Fruit fly (Drosophila melanogaster) whole organism, prepupa: ENCODE measurements around the gene CG13392.
A peak's percentile ranks its signal among the peaks of the same experiment; 100 is the strongest.

Experiments used
- Blimp-1 ChIP-seq: fragments of 200-800 bp; sonication (Bioruptor generic); optimal IDR thresholded peaks from 3 replicates; lab custom pipeline; 2017; ENCODE audit warnings: missing biosample characterization, missing genetic modification characterization, mild to moderate bottlenecking, moderate library complexity, missing genetic modification reagents
- CG10669 ChIP-seq: fragments of 200-800 bp; sonication (Bioruptor generic); optimal IDR thresholded peaks from 3 replicates; lab custom pipeline; 2018; ENCODE audit warnings: missing biosample characterization, mild to moderate bottlenecking, missing genetic modification characterization, moderate library complexity
- CG11902 ChIP-seq: fragments of 200-800 bp; sonication (Bioruptor generic); optimal IDR thresholded peaks from 3 replicates; lab custom pipeline; 2016; ENCODE audit warnings: missing biosample characterization, missing genetic modification characterization
- CG15336 ChIP-seq: fragments of 200-800 bp; sonication (Bioruptor generic); IDR thresholded peaks from 2 replicates; pipeline ENCODE4 v1.3.6; 2022; ENCODE audit warnings: missing biosample characterization, missing genetic modification characterization
- CG1621 ChIP-seq: fragments of 200-800 bp; sonication (Bioruptor generic); optimal IDR thresholded peaks from 3 replicates; lab custom pipeline; 2018; ENCODE audit warnings: missing biosample characterization, mild to moderate bottlenecking, missing genetic modification characterization
- CG16779 ChIP-seq: fragments of 200-800 bp; sonication (Bioruptor generic); optimal IDR thresholded peaks from 3 replicates; lab custom pipeline; 2017; ENCODE audit warnings: missing biosample characterization, mild to moderate bottlenecking, missing genetic modification characterization
- CG32006 ChIP-seq: fragments of 200-800 bp; sonication (Bioruptor generic); optimal IDR thresholded peaks from 3 replicates; lab custom pipeline; 2017; ENCODE audit warnings: missing biosample characterization, mild to moderate bottlenecking, missing genetic modification characterization
- CG34406 ChIP-seq: fragments of 200-800 bp; sonication (Bioruptor generic); optimal IDR thresholded peaks from 3 replicates; lab custom pipeline; 2016; ENCODE audit warnings: missing biosample characterization, missing genetic modification characterization
- CG3919 ChIP-seq: fragments of 200-800 bp; sonication (Bioruptor generic); optimal IDR thresholded peaks from 3 replicates; lab custom pipeline; 2016; ENCODE audit warnings: missing biosample characterization, missing genetic modification characterization
- CG6163 ChIP-seq: fragments of 200-800 bp; sonication (Bioruptor generic); IDR thresholded peaks from 3 replicates; pipeline ENCODE4 v1.3.6; 2022; ENCODE audit warnings: missing biosample characterization, missing genetic modification characterization
- CG6276 ChIP-seq: fragments of 200-800 bp; sonication (Bioruptor generic); optimal IDR thresholded peaks from 2 replicates; lab custom pipeline; 2017; ENCODE audit warnings: missing biosample characterization, mild to moderate bottlenecking, missing genetic modification characterization
- CG6792 ChIP-seq: fragments of 200-800 bp; sonication (Bioruptor generic); optimal IDR thresholded peaks from 3 replicates; lab custom pipeline; 2016; ENCODE audit warnings: missing biosample characterization, missing genetic modification characterization
- CG6808 ChIP-seq: fragments of 200-800 bp; sonication (Bioruptor generic); optimal IDR thresholded peaks from 3 replicates; lab custom pipeline; 2017; ENCODE audit warnings: missing biosample characterization, missing genetic modification characterization, mild to moderate bottlenecking, moderate library complexity, missing genetic modification reagents
- CG8632 ChIP-seq: fragments of 200-800 bp; sonication (Bioruptor generic); optimal IDR thresholded peaks from 3 replicates; lab custom pipeline; 2016; ENCODE audit warnings: missing biosample characterization, missing genetic modification characterization
- Eip75B ChIP-seq: fragments of 200-800 bp; sonication (Bioruptor generic); optimal IDR thresholded peaks from 3 replicates; lab custom pipeline; 2016; ENCODE audit warnings: missing biosample characterization, missing genetic modification characterization
- Eip93F ChIP-seq: fragments of 200-800 bp; sonication (Bioruptor generic); optimal IDR thresholded peaks from 2 replicates; lab custom pipeline; 2016; ENCODE audit warnings: missing biosample characterization, mild to moderate bottlenecking, missing genetic modification characterization
- Ets21C ChIP-seq: fragments of 200-800 bp; sonication (Bioruptor generic); optimal IDR thresholded peaks from 3 replicates; lab custom pipeline; 2016; ENCODE audit warnings: missing biosample characterization, missing genetic modification characterization
- Gug ChIP-seq: fragments of 200-800 bp; sonication (Bioruptor generic); IDR thresholded peaks from 2 replicates; pipeline ENCODE4 v1.3.6; 2022; ENCODE audit warnings: missing biosample characterization, missing genetic modification characterization
- Hr38 ChIP-seq: sonication (Bioruptor generic); optimal IDR thresholded peaks from 2 replicates; lab custom pipeline; 2016; ENCODE audit warnings: missing biosample characterization, missing genetic modification characterization
- Smox ChIP-seq: fragments of 200-800 bp; sonication (Bioruptor generic); optimal IDR thresholded peaks from 3 replicates; lab custom pipeline; 2016; ENCODE audit warnings: missing biosample characterization, missing genetic modification characterization
- Sox102F ChIP-seq: fragments of 200-800 bp; sonication (Bioruptor generic); optimal IDR thresholded peaks from 2 replicates; lab custom pipeline; 2016; ENCODE audit warnings: missing biosample characterization, mild to moderate bottlenecking, missing genetic modification characterization
- Sox14 ChIP-seq: fragments of 200-800 bp; sonication (Bioruptor generic); optimal IDR thresholded peaks from 3 replicates; lab custom pipeline; 2016; ENCODE audit warnings: missing biosample characterization, missing genetic modification characterization
- Sox15 ChIP-seq: fragments of 200-800 bp; sonication (Bioruptor generic); optimal IDR thresholded peaks from 3 replicates; lab custom pipeline; 2016; ENCODE audit warnings: missing biosample characterization, missing genetic modification characterization
- achi ChIP-seq: fragments of 200-800 bp; sonication (Bioruptor generic); optimal IDR thresholded peaks from 3 replicates; lab custom pipeline; 2016; ENCODE audit warnings: missing biosample characterization, missing genetic modification characterization
- acj6 ChIP-seq: fragments of 200-800 bp; sonication (Bioruptor generic); optimal IDR thresholded peaks from 3 replicates; lab custom pipeline; 2016; ENCODE audit warnings: missing biosample characterization, missing genetic modification characterization
- cyc ChIP-seq: fragments of 200-800 bp; sonication (Bioruptor generic); optimal IDR thresholded peaks from 3 replicates; lab custom pipeline; 2016; ENCODE audit warnings: missing biosample characterization, missing genetic modification characterization
- dac ChIP-seq: fragments of 200-800 bp; sonication (Bioruptor generic); optimal IDR thresholded peaks from 2 replicates; lab custom pipeline; 2017; ENCODE audit warnings: missing biosample characterization, mild to moderate bottlenecking, missing genetic modification characterization
- eg ChIP-seq: fragments of 200-800 bp; sonication (Bioruptor generic); IDR thresholded peaks from 3 replicates; pipeline ENCODE4 v1.3.6; 2022; ENCODE audit warnings: missing biosample characterization, missing genetic modification characterization
- lz ChIP-seq: fragments of 200-800 bp; sonication (Bioruptor generic); optimal IDR thresholded peaks from 3 replicates; lab custom pipeline; 2016; ENCODE audit warnings: missing biosample characterization, missing genetic modification characterization
- net ChIP-seq: fragments of 200-800 bp; sonication (Bioruptor generic); optimal IDR thresholded peaks from 3 replicates; lab custom pipeline; 2016; ENCODE audit warnings: missing biosample characterization, missing genetic modification characterization
- pdm3 ChIP-seq: fragments of 200-800 bp; sonication (Bioruptor generic); optimal IDR thresholded peaks from 3 replicates; lab custom pipeline; 2016; ENCODE audit warnings: missing biosample characterization, missing genetic modification characterization
- spab ChIP-seq: fragments of 200-800 bp; sonication (Bioruptor generic); optimal IDR thresholded peaks from 2 replicates; lab custom pipeline; 2017; ENCODE audit warnings: missing biosample characterization, mild to moderate bottlenecking, missing genetic modification characterization, missing genetic modification reagents
- ss ChIP-seq, 2 experiments: fragments of 200-800 bp; sonication (Bioruptor generic); optimal IDR thresholded peaks; 2 replicates in 1 of 2; 3 replicates in 1 of 2; lab custom pipeline; 2017 to 2018; ENCODE audit warnings: mild to moderate bottlenecking in 2 of 2, missing biosample characterization in 2 of 2, missing genetic modification characterization in 2 of 2, moderate library complexity in 1 of 2
- vri ChIP-seq: fragments of 200-800 bp; sonication (Bioruptor generic); optimal IDR thresholded peaks from 3 replicates; lab custom pipeline; 2016; ENCODE audit warnings: missing biosample characterization, mild to moderate bottlenecking, missing genetic modification characterization

Gene CG13392

dm6 chr2L:8399863-8400598, 17.4 kb upstream of the CG13392 start, which contains the start of gene CG31898:
Gene CG31898 (plus strand): TSS chr2L:8400421.
- peak; percentile 87 for TF ChIP-seq vri (GFP tag; lab: Kevin White, UChicago)
- no peak for TF ChIP-seq Sox14

DNA sequence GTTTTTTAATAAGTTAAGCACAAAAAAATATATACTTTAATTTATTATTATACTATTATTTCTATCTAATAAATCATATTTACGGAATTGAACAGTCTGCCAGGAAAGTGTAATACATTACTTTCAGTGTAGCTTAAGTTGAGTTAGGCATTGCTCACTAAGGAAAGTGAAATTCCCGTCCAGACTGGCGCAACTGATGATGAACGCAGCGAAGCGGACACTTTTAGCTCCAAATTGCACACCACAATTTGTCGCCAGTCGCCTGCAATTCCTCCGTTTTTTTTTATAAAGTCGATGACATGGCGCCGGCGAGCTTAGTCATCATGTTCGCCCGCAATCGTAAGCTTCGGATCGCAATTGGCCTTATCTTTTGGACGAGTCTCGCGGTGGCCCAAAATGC, 16.1 kb upstream of the CG13392 start, which contains the start of gene CG13386:
Gene CG13386, plus strand, starts transcription at position 301 of the 400 bp plus-strand sequence.
- no peak for TF ChIP-seq Eip75B (GFP tag; lab: Kevin White, UChicago)
- TF ChIP-seq eg (GFP tag; lab: Robert Waterston, UW): no peak
- TF ChIP-seq CG6792: no peak
- no peak for TF ChIP-seq CG6808 (GFP tag; lab: Kevin White, UChicago)

DNA sequence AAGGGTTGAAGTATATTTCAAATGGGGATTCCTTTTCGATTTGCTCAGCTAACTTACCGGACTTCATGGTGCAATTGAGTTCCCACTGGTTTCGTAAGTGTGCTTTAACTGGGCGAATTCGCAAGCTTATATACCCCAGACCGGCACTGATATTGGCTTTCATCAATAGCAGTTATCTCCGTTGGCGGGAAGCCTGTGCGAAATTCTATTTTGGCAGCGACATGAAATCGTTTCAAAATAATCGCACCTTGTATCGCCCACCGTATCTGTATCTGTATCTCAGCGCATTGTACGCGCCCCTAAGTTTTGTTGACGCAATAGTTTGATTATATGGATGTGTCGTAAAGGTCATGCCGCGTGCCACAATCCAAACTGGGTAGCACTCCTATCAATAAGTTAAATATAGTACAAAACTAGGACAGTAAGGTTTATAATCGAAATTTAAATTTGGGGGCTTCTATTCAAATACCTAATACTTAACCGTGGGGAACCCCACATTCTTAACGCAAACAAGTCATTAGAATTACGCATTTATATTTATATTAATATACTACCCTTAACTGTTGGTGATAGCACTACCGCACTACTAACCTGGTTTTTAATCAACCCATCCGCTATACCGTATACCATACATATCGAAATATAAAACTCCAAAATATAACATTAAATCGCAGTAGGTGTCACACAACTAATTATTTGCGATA, 13.5 kb upstream of the CG13392 start, which contains the start of the genes Peritrophin-15a and CG13385:
Gene Peritrophin-15a, minus strand, starts transcription at position 101 of the 704 bp plus-strand sequence.
Gene CG13385, plus strand, starts transcription at position 654 of the 704 bp plus-strand sequence.
- no peak for TF ChIP-seq Sox15
- TF ChIP-seq CG10669: no peak
- TF ChIP-seq net (GFP tag; lab: Kevin White, UChicago): no peak
- TF ChIP-seq Eip93F (GFP tag; lab: Kevin White, UChicago): no peak
- TF ChIP-seq achi (GFP tag; lab: Kevin White, UChicago): no peak
- no peak for TF ChIP-seq spab (GFP tag; lab: Kevin White, UChicago)
- no peak for TF ChIP-seq CG3919
- TF ChIP-seq acj6: no peak
- no peak for TF ChIP-seq ss (GFP tag; optimal IDR thresholded peaks at IDR 0.05; lab: Kevin White, UChicago)
- TF ChIP-seq dac (GFP tag; lab: Kevin White, UChicago): no peak
- TF ChIP-seq eg (GFP tag; lab: Robert Waterston, UW): no peak

DNA sequence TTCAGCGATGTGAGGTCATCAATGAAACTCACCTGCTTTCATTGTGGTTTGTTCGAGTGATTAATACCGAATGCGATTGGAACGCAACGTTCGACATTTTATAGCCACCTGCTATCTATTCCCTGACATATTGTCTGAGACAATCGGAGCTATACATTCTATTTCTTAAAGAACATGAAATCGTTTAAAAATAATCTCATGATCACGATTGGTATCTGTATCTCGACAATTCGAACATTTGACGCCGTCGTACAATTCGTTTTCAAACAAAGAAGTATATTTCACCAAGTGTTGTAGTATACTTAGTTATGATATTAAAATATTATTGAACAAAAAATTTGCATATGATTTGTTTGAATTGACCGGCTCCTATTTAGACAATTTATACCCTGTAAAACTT, 12.2 kb upstream of the CG13392 start, which contains the start of gene Peritrophin-15b:
Gene Peritrophin-15b, minus strand, starts transcription at position 101 of the 400 bp plus-strand sequence.
- TF ChIP-seq CG15336 (no peak), Blimp-1 (no peak), CG11902 (GFP tag; lab: Kevin White, UChicago) (no peak)

dm6 chr2L:8394180-8394579, 11.6 kb upstream of the CG13392 start, which contains the start of gene lectin-29Ca:
Gene lectin-29Ca (minus strand): TSS chr2L:8394280.
- no peak for TF ChIP-seq acj6
- no peak for TF ChIP-seq Sox102F (GFP tag; lab: Kevin White, UChicago)
- TF ChIP-seq Hr38: no peak
- TF ChIP-seq eg (GFP tag; lab: Robert Waterston, UW): no peak
- no peak for TF ChIP-seq CG6808 (GFP tag; lab: Kevin White, UChicago)
- no peak for TF ChIP-seq CG16779 (tag; lab: Kevin White, UChicago)
- no peak for TF ChIP-seq Gug (GFP tag; lab: Robert Waterston, UW)
- TF ChIP-seq Ets21C: no peak
- no peak for TF ChIP-seq cyc (GFP tag; lab: Kevin White, UChicago)
- no peak for TF ChIP-seq ss (GFP tag; optimal IDR thresholded peaks at IDR 0.05; lab: Kevin White, UChicago)
- TF ChIP-seq CG6163 (GFP tag; lab: Robert Waterston, UW): no peak
- TF ChIP-seq CG1621 (tag; lab: Kevin White, UChicago): no peak
- no peak for TF ChIP-seq Smox (GFP tag; lab: Kevin White, UChicago)

DNA sequence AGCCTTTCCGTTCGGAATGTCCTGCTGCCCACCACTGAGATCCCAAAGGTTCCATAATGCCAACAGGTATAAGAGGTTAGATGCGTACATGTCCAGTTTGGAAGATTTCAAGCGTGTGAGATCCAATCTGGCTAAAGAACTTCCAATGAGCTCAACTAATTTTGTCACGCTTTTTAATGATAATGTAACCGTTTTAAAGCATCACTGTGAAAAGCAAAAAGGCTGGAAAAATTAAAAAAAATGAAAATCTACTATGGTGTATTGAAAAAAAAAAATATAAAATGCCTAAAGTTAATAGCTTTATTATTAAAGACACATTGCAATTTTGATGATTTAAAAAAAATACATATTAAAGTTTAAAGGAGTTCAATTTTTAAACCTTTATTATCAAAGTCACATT, 10.5 kb upstream of the CG13392 start, which contains the start of gene Acp29AB:
Gene Acp29AB, minus strand, starts transcription at position 101 of the 400 bp plus-strand sequence.
- TF ChIP-seq Sox15 (no peak), CG6276 (GFP tag; lab: Kevin White, UChicago) (no peak), spab (GFP tag; lab: Kevin White, UChicago) (no peak), CG8632 (no peak), Smox (GFP tag; lab: Kevin White, UChicago) (no peak), pdm3 (no peak), CG10669 (no peak), CG6808 (GFP tag; lab: Kevin White, UChicago) (no peak), CG34406 (GFP tag; lab: Kevin White, UChicago) (no peak), net (GFP tag; lab: Kevin White, UChicago) (no peak), lz (GFP tag; lab: Kevin White, UChicago) (no peak), cyc (GFP tag; lab: Kevin White, UChicago) (no peak), CG32006 (GFP tag; lab: Kevin White, UChicago) (no peak)
- TF ChIP-seq, all 60 proteins: peak for 0
